Fruit fly (Drosophila melanogaster): ENCODE measurements around the gene CG1958.
A peak's percentile ranks its signal among the peaks of the same experiment; 100 is the strongest.

CG1958 gene

dm6 chrX:7300722-7301350 is 34.1 kb downstream of the CG1958 start (continued):
- no peak for TF ChIP-seq Scr (GFP tag; IDR thresholded peaks at IDR 0.05; ENCODE audit: partially characterized antibody)
- TF ChIP-seq fd3F (GFP tag; optimal IDR thresholded peaks at IDR 0.05) = no peak
- no peak for TF ChIP-seq C15 (GFP tag; IDR thresholded peaks at IDR 0.05)
- no peak for TF ChIP-seq CG3847 (GFP tag; IDR thresholded peaks at IDR 0.05)
- no peak for TF ChIP-seq CG10462 (GFP tag; optimal IDR thresholded peaks at IDR 0.05)
- TF ChIP-seq HLH4C (GFP tag; IDR thresholded peaks at IDR 0.05; ENCODE audit: partially characterized antibody) = peak; percentile 39; the same call in 1 of the 3 replicates
- TF ChIP-seq CG8765 (GFP tag; IDR thresholded peaks at IDR 0.05) = peak; percentile 45; the same call in 1 of the 2 replicates
- no peak for TF ChIP-seq Elba2 (GFP tag; optimal IDR thresholded peaks at IDR 0.05)
- no peak for TF ChIP-seq unpg (GFP tag; optimal IDR thresholded peaks at IDR 0.05)
- TF ChIP-seq yki (optimal IDR thresholded peaks at IDR 0.05) = no peak
- TF ChIP-seq chinmo (GFP tag; IDR thresholded peaks at IDR 0.05; ENCODE audit: partially characterized antibody) = peak; percentile 97
- TF ChIP-seq CG17328 (GFP tag; IDR thresholded peaks at IDR 0.05) = no peak
- TF ChIP-seq HmgD (GFP tag; optimal IDR thresholded peaks at IDR 0.05) = no peak
- 0 out of 2 replicates have a peak, but pooled peaks have one; percentile 16 for TF ChIP-seq amos (GFP tag; IDR thresholded peaks at IDR 0.05; ENCODE audit: partially characterized antibody)
- TF ChIP-seq CG34422 (GFP tag; IDR thresholded peaks at IDR 0.05) = 0 out of 3 replicates have a peak, but pooled peaks have one; percentile 8
- TF ChIP-seq kah (GFP tag; optimal IDR thresholded peaks at IDR 0.05) = no peak
- no peak for TF ChIP-seq NK7.1 (GFP tag; optimal IDR thresholded peaks at IDR 0.05)
- no peak for TF ChIP-seq row (GFP tag; IDR thresholded peaks at IDR 0.05)
- no peak for TF ChIP-seq gsb-n (tag; optimal IDR thresholded peaks at IDR 0.05)
- no peak for TF ChIP-seq CG12744 (GFP tag; optimal IDR thresholded peaks at IDR 0.05)
- TF ChIP-seq CG31388 (GFP tag; optimal IDR thresholded peaks at IDR 0.05) = no peak
- TF ChIP-seq jigr1 (GFP tag; IDR thresholded peaks at IDR 0.05) = no peak
- TF ChIP-seq CG13775 (GFP tag; optimal IDR thresholded peaks at IDR 0.05) = no peak
- TF ChIP-seq CG4730 (GFP tag; IDR thresholded peaks at IDR 0.05) = no peak
- TF ChIP-seq CG11696 (GFP tag; IDR thresholded peaks at IDR 0.05) = peak; percentile 73
- no peak for TF ChIP-seq CG10321 (GFP tag; IDR thresholded peaks at IDR 0.05)
- TF ChIP-seq CG17568 (GFP tag; optimal IDR thresholded peaks at IDR 0.05) = no peak
- no peak for TF ChIP-seq BEAF-32 (GFP tag; optimal IDR thresholded peaks at IDR 0.05)
- TF ChIP-seq Doc3 (GFP tag; IDR thresholded peaks at IDR 0.05; ENCODE audit: partially characterized antibody) = no peak
- no peak for TF ChIP-seq pnt (GFP tag; optimal IDR thresholded peaks at IDR 0.05)
- no peak for TF ChIP-seq cato (GFP tag; optimal IDR thresholded peaks at IDR 0.05; ENCODE audit: borderline replicate concordance)
- no peak for TF ChIP-seq CG3995 (GFP tag; optimal IDR thresholded peaks at IDR 0.05)
- no peak for TF ChIP-seq Sry-δ (GFP tag; optimal IDR thresholded peaks at IDR 0.05)
- TF ChIP-seq mld (GFP tag; IDR thresholded peaks at IDR 0.05; ENCODE audit: partially characterized antibody) = no peak
- TF ChIP-seq crp (GFP tag; optimal IDR thresholded peaks at IDR 0.05) = no peak
- no peak for TF ChIP-seq Lpt (GFP tag; optimal IDR thresholded peaks at IDR 0.05)
- no peak for TF ChIP-seq CG10274 (GFP tag; optimal IDR thresholded peaks at IDR 0.05)
- no peak for TF ChIP-seq gcm (GFP tag; optimal IDR thresholded peaks at IDR 0.05)
- no peak for TF ChIP-seq Myb (GFP tag; optimal IDR thresholded peaks at IDR 0.05)
- TF ChIP-seq CG15601 (tag; optimal IDR thresholded peaks at IDR 0.05) = no peak
- no peak for TF ChIP-seq z (GFP tag; IDR thresholded peaks at IDR 0.05)
- no peak for TF ChIP-seq pita (GFP tag; optimal IDR thresholded peaks at IDR 0.05)
- no peak for TF ChIP-seq CG5953 (GFP tag; IDR thresholded peaks at IDR 0.05)
- TF ChIP-seq Hey (tag; optimal IDR thresholded peaks at IDR 0.05) = no peak
- peak; percentile 49 for TF ChIP-seq kay (GFP tag; optimal IDR thresholded peaks at IDR 0.05)
- TF ChIP-seq crc (GFP tag; optimal IDR thresholded peaks at IDR 0.05) = no peak
- TF ChIP-seq fru (optimal IDR thresholded peaks at IDR 0.05) = no peak
- TF ChIP-seq Dll (GFP tag; IDR thresholded peaks at IDR 0.05; ENCODE audit: partially characterized antibody) = no peak
- no peak for TF ChIP-seq insv (GFP tag; optimal IDR thresholded peaks at IDR 0.05)
- peak; percentile 46; the same call in 2 of the 3 replicates for TF ChIP-seq CG34224 (GFP tag; IDR thresholded peaks at IDR 0.05; ENCODE audit: partially characterized antibody)
- TF ChIP-seq Atf-2 (GFP tag; optimal IDR thresholded peaks at IDR 0.05) = no peak

Data from whole organism, embryonic.